Fruit fly (Drosophila melanogaster): ENCODE measurements around the gene CCT1.

CCT1 gene

dm6 chr3R:22503630-22504029 lies 12.4 kb upstream of the CCT1 start (continued):
- TF ChIP-seq CG2120 (GFP tag; optimal IDR thresholded peaks at IDR 0.05) (peak; percentile 58), ash1 (GFP tag; optimal IDR thresholded peaks at IDR 0.05) (no peak), CG18476 (GFP tag; optimal IDR thresholded peaks at IDR 0.05) (no peak), her (GFP tag; optimal IDR thresholded peaks at IDR 0.05) (no peak), CG4282 (GFP tag; optimal IDR thresholded peaks at IDR 0.05) (no peak), Xrp1 (GFP tag; IDR thresholded peaks at IDR 0.05) (no peak), H15 (GFP tag; IDR thresholded peaks at IDR 0.05) (0 out of 3 replicates have a peak, but pooled peaks have one; percentile 11), ftz-f1 (GFP tag; optimal IDR thresholded peaks at IDR 0.05) (no peak), CG10274 (GFP tag; optimal IDR thresholded peaks at IDR 0.05) (no peak), dmrt99B (tag; optimal IDR thresholded peaks at IDR 0.05) (peak; percentile 23), CG10147 (GFP tag; optimal IDR thresholded peaks at IDR 0.05) (peak; percentile 17), Rx (GFP tag; IDR thresholded peaks at IDR 0.05) (no peak), CG3407 (GFP tag; optimal IDR thresholded peaks at IDR 0.05) (no peak), pnt (GFP tag; optimal IDR thresholded peaks at IDR 0.05) (no peak), sqz (GFP tag; optimal IDR thresholded peaks at IDR 0.05) (no peak), phol (tag; optimal IDR thresholded peaks at IDR 0.05) (no peak), CoRest (tag; optimal IDR thresholded peaks at IDR 0.05) (no peak), CG11247 (GFP tag; IDR thresholded peaks at IDR 0.05) (no peak), croc (GFP tag; conservative IDR thresholded peaks at IDR 0.05) (no peak), CG9215 (GFP tag; IDR thresholded peaks at IDR 0.05) (0 out of 2 replicates have a peak, but pooled peaks have one; percentile 31), CG30403 (GFP tag; optimal IDR thresholded peaks at IDR 0.05) (no peak), dati (GFP tag; IDR thresholded peaks at IDR 0.05) (no peak), CG11456 (GFP tag; IDR thresholded peaks at IDR 0.05) (no peak), jing (GFP tag; optimal IDR thresholded peaks at IDR 0.05) (no peak), Bgb (GFP tag; IDR thresholded peaks at IDR 0.05; ENCODE audit: partially characterized antibody) (no peak)

dm6 chr3R:22497025-22497424 lies 5.8 kb upstream of the CCT1 start, which contains the start of gene Octbeta1R:
TSS of gene Octbeta1R (plus strand) at chr3R:22497215.
- TF ChIP-seq Med (GFP tag): peak; percentile 22
- TF ChIP-seq CG13775 (GFP tag; optimal IDR thresholded peaks at IDR 0.05): no peak
- TF ChIP-seq CG16863 (GFP tag; optimal IDR thresholded peaks at IDR 0.05): no peak
- TF ChIP-seq CG14860 (GFP tag; IDR thresholded peaks at IDR 0.05; ENCODE audit: partially characterized antibody): 0 out of 3 replicates have a peak, but pooled peaks have one; percentile 12
- TF ChIP-seq dati (GFP tag; IDR thresholded peaks at IDR 0.05): no peak
- TF ChIP-seq sqz (GFP tag; optimal IDR thresholded peaks at IDR 0.05): no peak
- no peak for TF ChIP-seq CG7928 (GFP tag; optimal IDR thresholded peaks at IDR 0.05)
- TF ChIP-seq tio (GFP tag; optimal IDR thresholded peaks at IDR 0.05): no peak
- TF ChIP-seq CG3407 (GFP tag; optimal IDR thresholded peaks at IDR 0.05): no peak
- TF ChIP-seq ci (GFP tag; IDR thresholded peaks at IDR 0.05): no peak
- TF ChIP-seq hkb (optimal IDR thresholded peaks at IDR 0.05): no peak
- no peak for TF ChIP-seq hkb (GFP tag; IDR thresholded peaks at IDR 0.05)
- TF ChIP-seq row (GFP tag; IDR thresholded peaks at IDR 0.05): 0 out of 3 replicates have a peak, but pooled peaks have one; percentile 1
- no peak for TF ChIP-seq Taf1 (GFP tag; IDR thresholded peaks at IDR 0.05)
- TF ChIP-seq CG12219 (GFP tag; optimal IDR thresholded peaks at IDR 0.05): no peak
- no peak for TF ChIP-seq unc-4 (GFP tag; IDR thresholded peaks at IDR 0.05; ENCODE audit: partially characterized antibody)
- TF ChIP-seq pfk (GFP tag; optimal IDR thresholded peaks at IDR 0.05): no peak
- no peak for TF ChIP-seq rib (GFP tag; IDR thresholded peaks at IDR 0.05)
- peak; percentile 16 for TF ChIP-seq abd-A (tag; optimal IDR thresholded peaks at IDR 0.05)
- no peak for TF ChIP-seq CG3726 (GFP tag; IDR thresholded peaks at IDR 0.05)
- no peak for TF ChIP-seq nmo (GFP tag; optimal IDR thresholded peaks at IDR 0.05)
- no peak for TF ChIP-seq al (GFP tag; IDR thresholded peaks at IDR 0.05)
- TF ChIP-seq bsh (GFP tag; optimal IDR thresholded peaks at IDR 0.05): no peak
- TF ChIP-seq B-H1 (GFP tag; IDR thresholded peaks at IDR 0.05): no peak
- no peak for TF ChIP-seq Oaz (GFP tag; IDR thresholded peaks at IDR 0.05)
- no peak for TF ChIP-seq CG18476 (GFP tag; optimal IDR thresholded peaks at IDR 0.05)
- peak; percentile 94 for TF ChIP-seq Deaf1 (tag; optimal IDR thresholded peaks at IDR 0.05)
- no peak for TF ChIP-seq Mad (GFP tag; optimal IDR thresholded peaks at IDR 0.05)
- TF ChIP-seq CG13894 (tag; optimal IDR thresholded peaks at IDR 0.05): peak; percentile 57
- TF ChIP-seq zf30C (GFP tag; optimal IDR thresholded peaks at IDR 0.05): no peak
- no peak for TF ChIP-seq kay (GFP tag; optimal IDR thresholded peaks at IDR 0.05)
